Worm (Caenorhabditis elegans) whole organism, L4 larva: ENCODE data around the gene fbxa-165.

Experiments used
- D1046.2 ChIP-seq: fragments of 200-800 bp; sonication (Bioruptor generic); IDR thresholded peaks from 2 replicates; pipeline ENCODE4 v1.3.6; 2022; ENCODE audit warnings: missing genetic modification characterization, missing compliant biosample characterization
- F44E2.7 ChIP-seq: fragments of 200-800 bp; sonication (Bioruptor generic); IDR thresholded peaks from 2 replicates; pipeline ENCODE4 v2.1.2; 2022; ENCODE audit warnings: missing genetic modification characterization, missing compliant biosample characterization
- R02D3.7 ChIP-seq: fragments of 150-350 bp; sonication (generic microtip); optimal IDR thresholded peaks from 3 replicates; lab custom pipeline; 2014; ENCODE audit warnings: missing biosample characterization, missing genetic modification characterization
- aha-1 ChIP-seq: fragments of 150-350 bp; peaks from one replicate; lab custom pipeline; 2014; ENCODE audit warnings: missing biosample characterization, missing genetic modification characterization
- aly-2 ChIP-seq: sonication (generic microtip); optimal IDR thresholded peaks from 2 replicates; lab custom pipeline; 2018; ENCODE audit warnings: missing biosample characterization, missing genetic modification characterization
- ama-1 ChIP-seq: fragments of 150-350 bp; optimal IDR thresholded peaks from 2 replicates; lab custom pipeline; 2014; ENCODE audit warnings: inconsistent platforms, mixed read lengths
- arid-1 ChIP-seq: fragments of 200-800 bp; sonication (Bioruptor generic); conservative IDR thresholded peaks from 2 replicates; pipeline ENCODE4 v1.3.6; 2022; ENCODE audit warnings: missing genetic modification reagents, missing genetic modification characterization, missing compliant biosample characterization
- ceh-20 ChIP-seq: fragments of 200-800 bp; sonication (Bioruptor generic); IDR thresholded peaks from 2 replicates; pipeline ENCODE4 v1.3.6; 2022; ENCODE audit warnings: missing genetic modification reagents, missing genetic modification characterization, missing compliant biosample characterization
- ceh-28 ChIP-seq: fragments of 150-350 bp; optimal IDR thresholded peaks from 2 replicates; lab custom pipeline; 2014; ENCODE audit warnings: missing biosample characterization, missing genetic modification reagents, missing genetic modification characterization
- ceh-32 ChIP-seq: sonication (generic microtip); optimal IDR thresholded peaks from 2 replicates; lab custom pipeline; 2016; ENCODE audit warnings: mild to moderate bottlenecking, missing genetic modification characterization, missing compliant biosample characterization; ENCODE audit not compliant: poor library complexity
- cey-2 ChIP-seq: sonication (generic microtip); optimal IDR thresholded peaks from 3 replicates; lab custom pipeline; 2017; ENCODE audit warnings: missing genetic modification characterization, mild to moderate bottlenecking, missing compliant biosample characterization, antibody characterized with exemption, borderline replicate concordance; ENCODE audit not compliant: insufficient read depth
- daf-12 ChIP-seq: fragments of 150-350 bp; optimal IDR thresholded peaks from 2 replicates; lab custom pipeline; 2014; ENCODE audit warnings: missing biosample characterization, missing genetic modification reagents, missing genetic modification characterization
- daf-16 ChIP-seq, 3 experiments: sonication (generic microtip); optimal IDR thresholded peaks; 2 replicates each; lab custom pipeline; 2016 to 2017; ENCODE audit warnings: missing genetic modification characterization in 3 of 3, missing genetic modification reagents in 3 of 3, mild to moderate bottlenecking in 2 of 3, missing compliant biosample characterization in 2 of 3, missing biosample characterization in 1 of 3, moderate library complexity in 1 of 3
- dmd-8 ChIP-seq: fragments of 200-800 bp; sonication (Bioruptor generic); IDR thresholded peaks from 2 replicates; pipeline ENCODE4 v1.3.6; 2022; ENCODE audit warnings: missing genetic modification characterization, missing compliant biosample characterization
- dpl-1 ChIP-seq: fragments of 150-350 bp; optimal IDR thresholded peaks from 2 replicates; lab custom pipeline; 2014; ENCODE audit warnings: missing biosample characterization, missing genetic modification reagents, missing genetic modification characterization
- dve-1 ChIP-seq: sonication (generic microtip); optimal IDR thresholded peaks from 2 replicates; lab custom pipeline; 2017; ENCODE audit warnings: antibody characterized with exemption, mild to moderate bottlenecking, missing genetic modification characterization, missing compliant biosample characterization; ENCODE audit not compliant: insufficient read depth
- fkh-10 ChIP-seq: fragments of 150-350 bp; optimal IDR thresholded peaks from 2 replicates; lab custom pipeline; 2014; ENCODE audit warnings: missing biosample characterization, missing genetic modification reagents, missing genetic modification characterization
- gei-8 ChIP-seq: fragments of 200-800 bp; sonication (Bioruptor generic); optimal IDR thresholded peaks from 2 replicates; lab custom pipeline; 2018; ENCODE audit warnings: mild to moderate bottlenecking, missing genetic modification characterization, missing compliant biosample characterization
- hif-1 ChIP-seq, 2 experiments: sonication (generic microtip); optimal IDR thresholded peaks; 2 replicates each; lab custom pipeline; 2016 to 2017; ENCODE audit warnings: missing compliant biosample characterization in 2 of 2, missing genetic modification characterization in 2 of 2, missing genetic modification reagents in 2 of 2, missing genotype in 2 of 2, mild to moderate bottlenecking in 1 of 2
- hlh-11 ChIP-seq: fragments of 200-800 bp; sonication (Bioruptor generic); optimal IDR thresholded peaks from 2 replicates; lab custom pipeline; 2018; ENCODE audit warnings: mild to moderate bottlenecking, missing genetic modification characterization, missing compliant biosample characterization
- hmg-1.1 ChIP-seq: fragments of 200-800 bp; sonication (Bioruptor generic); IDR thresholded peaks from 2 replicates; pipeline ENCODE4 v1.3.6; 2022; ENCODE audit warnings: missing genetic modification reagents, missing genetic modification characterization, missing compliant biosample characterization
- lin-1 ChIP-seq: fragments of 200-800 bp; sonication (Bioruptor generic); IDR thresholded peaks from 2 replicates; pipeline ENCODE4 v1.3.6; 2022; ENCODE audit warnings: missing genetic modification reagents, missing genetic modification characterization, missing compliant biosample characterization
- lin-13 ChIP-seq: fragments of 150-350 bp; optimal IDR thresholded peaks from 2 replicates; lab custom pipeline; 2014; ENCODE audit warnings: missing biosample characterization, missing genetic modification reagents, missing genetic modification characterization
- lin-15B ChIP-seq: fragments of 150-350 bp; sonication (generic microtip); optimal IDR thresholded peaks from 3 replicates; lab custom pipeline; 2014; ENCODE audit warnings: missing biosample characterization, missing genetic modification characterization
- lin-29 ChIP-seq: fragments of 200-800 bp; sonication (Bioruptor generic); IDR thresholded peaks from 2 replicates; pipeline ENCODE4 v1.3.6; 2022; ENCODE audit warnings: missing genetic modification reagents, missing genetic modification characterization, missing compliant biosample characterization
- lin-38 ChIP-seq: fragments of 200-800 bp; sonication (Bioruptor generic); IDR thresholded peaks from 2 replicates; pipeline ENCODE4 v1.3.6; 2022; ENCODE audit warnings: missing genetic modification reagents, missing genetic modification characterization, missing compliant biosample characterization
- lin-39 ChIP-seq: fragments of 150-350 bp; optimal IDR thresholded peaks from 2 replicates; lab custom pipeline; 2014; ENCODE audit warnings: missing biosample characterization, missing genetic modification reagents, missing genetic modification characterization
- lsy-2 ChIP-seq, 2 experiments: fragments of 150-350 bp in 1 of 2; sonication (generic microtip) in 1 of 2; optimal IDR thresholded peaks; 2 replicates each; lab custom pipeline; 2014 to 2017; ENCODE audit warnings: missing biosample characterization in 2 of 2, missing genetic modification characterization in 2 of 2
- mxl-3 ChIP-seq: fragments of 200-800 bp; sonication (Bioruptor generic); optimal IDR thresholded peaks from 2 replicates; lab custom pipeline; 2018; ENCODE audit warnings: mild to moderate bottlenecking, missing genetic modification characterization, missing compliant biosample characterization
- nhr-10 ChIP-seq: fragments of 150-350 bp; optimal IDR thresholded peaks from 2 replicates; lab custom pipeline; 2014; ENCODE audit warnings: missing biosample characterization, missing genetic modification characterization
- nhr-11 ChIP-seq: fragments of 150-350 bp; optimal IDR thresholded peaks from 2 replicates; lab custom pipeline; 2014; ENCODE audit warnings: missing biosample characterization, missing genetic modification characterization
- nhr-237 ChIP-seq: sonication (generic microtip); optimal IDR thresholded peaks from 2 replicates; lab custom pipeline; 2017; ENCODE audit warnings: missing biosample characterization, missing genetic modification characterization
- nhr-25 ChIP-seq: sonication (generic microtip); optimal IDR thresholded peaks from 2 replicates; lab custom pipeline; 2017; ENCODE audit warnings: missing genetic modification characterization, mild to moderate bottlenecking, missing compliant biosample characterization, antibody characterized with exemption, moderate library complexity, borderline replicate concordance; ENCODE audit not compliant: insufficient read depth
- nhr-28 ChIP-seq: fragments of 150-350 bp; optimal IDR thresholded peaks from 2 replicates; lab custom pipeline; 2014; ENCODE audit warnings: missing biosample characterization, missing genetic modification characterization
- nhr-77 ChIP-seq: fragments of 150-350 bp; optimal IDR thresholded peaks from 2 replicates; lab custom pipeline; 2014; ENCODE audit warnings: missing biosample characterization, missing genetic modification characterization
- pqm-1 ChIP-seq: sonication (generic microtip); optimal IDR thresholded peaks from 2 replicates; lab custom pipeline; 2017; ENCODE audit warnings: missing biosample characterization, missing genetic modification characterization
- rbr-2 ChIP-seq: sonication (generic microtip); optimal IDR thresholded peaks from 2 replicates; lab custom pipeline; 2016; ENCODE audit warnings: missing genotype, missing genetic modification characterization, missing compliant biosample characterization
- sdz-12 ChIP-seq: fragments of 200-800 bp; sonication (Bioruptor generic); optimal IDR thresholded peaks from 2 replicates; lab custom pipeline; 2018; ENCODE audit warnings: mild to moderate bottlenecking, missing genetic modification characterization, missing compliant biosample characterization
- spr-1 ChIP-seq: sonication (generic microtip); optimal IDR thresholded peaks from 2 replicates; lab custom pipeline; 2016; ENCODE audit warnings: mild to moderate bottlenecking, missing genetic modification characterization, missing compliant biosample characterization
- unc-39 ChIP-seq: sonication (generic microtip); optimal IDR thresholded peaks from 2 replicates; lab custom pipeline; 2017; ENCODE audit warnings: missing biosample characterization, missing genetic modification characterization
- unc-62 ChIP-seq, 3 experiments: fragments of 150-350 bp in 1 of 3; sonication (generic microtip); optimal IDR thresholded peaks in 2 of 3; peaks in 1 of 3; 1 replicate in 1 of 3; 2 replicates in 2 of 3; lab custom pipeline; 2014 to 2017; ENCODE audit warnings: missing biosample characterization in 3 of 3, missing genetic modification characterization in 3 of 3, missing genetic modification reagents in 3 of 3, missing genotype in 1 of 3
- vab-7 ChIP-seq: fragments of 200-800 bp; sonication (Bioruptor generic); IDR thresholded peaks from 2 replicates; pipeline ENCODE4 v1.3.6; 2022; ENCODE audit warnings: missing genetic modification reagents, missing genetic modification characterization, missing compliant biosample characterization
- zag-1 ChIP-seq: fragments of 150-350 bp; optimal IDR thresholded peaks from 2 replicates; lab custom pipeline; 2014; ENCODE audit warnings: missing biosample characterization, missing genetic modification characterization
- zfp-2 ChIP-seq: sonication (generic microtip); optimal IDR thresholded peaks from 2 replicates; lab custom pipeline; 2016; ENCODE audit warnings: mild to moderate bottlenecking, missing genetic modification characterization, missing compliant biosample characterization

Gene fbxa-165

ce11 chrII:1610630-1611029 lies 5.7 kb downstream of the fbxa-165 start, which contains the start of gene fbxa-163:
TSS of gene fbxa-163 (minus strand) at chrII:1610730.
- TF ChIP-seq pqm-1 (peak; percentile 41), ama-1 (no peak), daf-16 (GFP tag; optimal IDR thresholded peaks at IDR 0.05; lab: Kevin White, UChicago) (no peak), daf-16 (tag; optimal IDR thresholded peaks at IDR 0.05; lab: Kevin White, UChicago) (peak; percentile 19), nhr-28 (tag; lab: Kevin White, UChicago) (peak; percentile 13), hmg-1.1 (GFP tag; lab: Robert Waterston, UW) (no peak), unc-62 (GFP tag; optimal IDR thresholded peaks at IDR 0.05 in 1 of 2; lab: Kevin White, UChicago) (peak in 1 of 2 experiments; percentile 28), unc-62 (tag; optimal IDR thresholded peaks at IDR 0.05; lab: Kevin White, UChicago) (no peak)

ce11 chrII:1608915-1609314 lies 7.4 kb downstream of the fbxa-165 start:
- TF ChIP-seq vab-7 (GFP tag; lab: Robert Waterston, UW), result no peak
- TF ChIP-seq lin-15B (tag; lab: Kevin White, UChicago), result no peak
- TF ChIP-seq zfp-2 (tag; lab: Kevin White, UChicago), result no peak
- TF ChIP-seq D1046.2 (GFP tag; lab: Robert Waterston, UW), result no peak
- TF ChIP-seq lin-38 (GFP tag; lab: Robert Waterston, UW), result no peak
- no peak for TF ChIP-seq daf-12 (tag; lab: Kevin White, UChicago)
- no peak for TF ChIP-seq sdz-12
- peak; percentile 59 for TF ChIP-seq nhr-28 (tag; lab: Kevin White, UChicago)
- TF ChIP-seq lsy-2 (tag; optimal IDR thresholded peaks at IDR 0.05; lab: Kevin White, UChicago), result no peak
- no peak for TF ChIP-seq dpl-1
- no peak for TF ChIP-seq zag-1 (tag; lab: Kevin White, UChicago)
- TF ChIP-seq ceh-20 (GFP tag; lab: Robert Waterston, UW), result no peak
- TF ChIP-seq nhr-10 (tag; lab: Kevin White, UChicago), result no peak
- TF ChIP-seq hif-1 (tag; optimal IDR thresholded peaks at IDR 0.05; lab: Kevin White, UChicago), result no peak
- TF ChIP-seq ceh-28 (tag; lab: Kevin White, UChicago), result no peak
- TF ChIP-seq rbr-2 (tag; lab: Kevin White, UChicago), result no peak
- no peak for TF ChIP-seq lin-13
- TF ChIP-seq lin-1 (GFP tag; lab: Robert Waterston, UW), result no peak
- no peak for TF ChIP-seq cey-2 (tag; lab: Kevin White, UChicago)
- no peak for TF ChIP-seq unc-39
- peak; percentile 49 for TF ChIP-seq nhr-77 (tag; lab: Kevin White, UChicago)
- TF ChIP-seq nhr-25 (tag; lab: Kevin White, UChicago), result no peak
- no peak for TF ChIP-seq aly-2
- no peak for TF ChIP-seq R02D3.7
- no peak for TF ChIP-seq dve-1
- peak; percentile 56 for TF ChIP-seq hlh-11 (tag; lab: Kevin White, UChicago)
- TF ChIP-seq lin-39, result no peak
- TF ChIP-seq daf-16 (GFP tag; optimal IDR thresholded peaks at IDR 0.05; lab: Kevin White, UChicago), result no peak
- TF ChIP-seq daf-16 (tag; optimal IDR thresholded peaks at IDR 0.05; lab: Kevin White, UChicago), result peak; percentile 85
- TF ChIP-seq spr-1 (tag; lab: Kevin White, UChicago), result no peak
- peak; percentile 82 for TF ChIP-seq pqm-1
- no peak for TF ChIP-seq lin-29 (GFP tag; lab: Robert Waterston, UW)
- TF ChIP-seq fkh-10 (GFP tag; lab: Kevin White, UChicago), result no peak
- peak; percentile 31 for TF ChIP-seq mxl-3 (GFP tag; lab: Kevin White, UChicago)
- TF ChIP-seq aha-1, result no peak

- TF ChIP-seq nhr-77 (tag; lab: Kevin White, UChicago), result peak; percentile 46
- no peak for TF ChIP-seq nhr-11
- TF ChIP-seq arid-1 (GFP tag; lab: Robert Waterston, UW), result no peak
- no peak for TF ChIP-seq F44E2.7
- TF ChIP-seq ceh-32, result no peak
- TF ChIP-seq mxl-3 (GFP tag; lab: Kevin White, UChicago), result no peak
- no peak for TF ChIP-seq cey-2 (tag; lab: Kevin White, UChicago)
- TF ChIP-seq gei-8 (GFP tag; lab: Kevin White, UChicago), result no peak
- peak; percentile 15 for TF ChIP-seq hlh-11 (tag; lab: Kevin White, UChicago)
- peak; percentile 80 for TF ChIP-seq pqm-1
- TF ChIP-seq nhr-237 (tag; lab: Kevin White, UChicago), result no peak
- peak; percentile 48 for TF ChIP-seq nhr-28 (tag; lab: Kevin White, UChicago)
- no peak for TF ChIP-seq daf-16 (GFP tag; optimal IDR thresholded peaks at IDR 0.05; lab: Kevin White, UChicago)
- peak; percentile 86 for TF ChIP-seq daf-16 (tag; optimal IDR thresholded peaks at IDR 0.05; lab: Kevin White, UChicago)
- TF ChIP-seq dmd-8 (GFP tag; lab: Robert Waterston, UW), result no peak
- TF ChIP-seq, all 104 proteins: peak for 5
Measured at ce11 chrII:1607575-1607974, 8.7 kb downstream of the fbxa-165 start.
